Fruit fly (Drosophila melanogaster) whole organism, embryonic: ENCODE measurements around the gene CG7519.

ENCODE experiments used
- Ada2b ChIP-seq: fragments of 200-800 bp; sonication (Bioruptor generic); IDR thresholded peaks from 2 replicates; pipeline ENCODE4 v1.3.6; 2022; ENCODE audit warnings: missing biosample characterization, missing genetic modification characterization
- BtbVII ChIP-seq: fragments of 200-800 bp; sonication (Bioruptor generic); optimal IDR thresholded peaks from 3 replicates; lab custom pipeline; 2017; ENCODE audit warnings: missing biosample characterization, mild to moderate bottlenecking, missing genetic modification characterization
- CG10979 ChIP-seq: fragments of 200-800 bp; sonication (Bioruptor generic); optimal IDR thresholded peaks from 2 replicates; lab custom pipeline; 2018; ENCODE audit warnings: missing biosample characterization, mild to moderate bottlenecking, missing genetic modification characterization, moderate library complexity
- CG1602 ChIP-seq: fragments of 200-800 bp; sonication (Bioruptor generic); optimal IDR thresholded peaks from 3 replicates; lab custom pipeline; 2016; ENCODE audit warnings: missing biosample characterization, missing genetic modification characterization
- CG17328 ChIP-seq: fragments of 200-800 bp; sonication (Bioruptor generic); IDR thresholded peaks from 2 replicates; pipeline ENCODE4 v1.3.6; 2022; ENCODE audit warnings: missing biosample characterization, missing genetic modification characterization
- CG17912 ChIP-seq: fragments of 200-800 bp; sonication (Bioruptor generic); optimal IDR thresholded peaks from 2 replicates; lab custom pipeline; 2018; ENCODE audit warnings: missing biosample characterization, mild to moderate bottlenecking, missing genetic modification characterization
- CG2129 ChIP-seq: fragments of 200-800 bp; sonication (Bioruptor generic); IDR thresholded peaks from 2 replicates; pipeline ENCODE4 v1.3.6; 2022; ENCODE audit warnings: missing biosample characterization, missing genetic modification characterization; ENCODE audit not compliant: partially characterized antibody
- CG2199 ChIP-seq: fragments of 200-800 bp; sonication (Bioruptor generic); IDR thresholded peaks from 3 replicates; pipeline ENCODE4 v1.3.6; 2022; ENCODE audit warnings: missing biosample characterization, missing genetic modification characterization
- CG31441 ChIP-seq: fragments of 200-800 bp; sonication (Bioruptor generic); IDR thresholded peaks from 2 replicates; pipeline ENCODE4 v1.3.6; 2022; ENCODE audit warnings: missing biosample characterization, missing genetic modification characterization
- CG4282 ChIP-seq: fragments of 200-800 bp; sonication (Bioruptor generic); optimal IDR thresholded peaks from 2 replicates; lab custom pipeline; 2016; ENCODE audit warnings: missing biosample characterization, missing genetic modification characterization
- CG6791 ChIP-seq: fragments of 200-800 bp; sonication (Bioruptor generic); IDR thresholded peaks from 3 replicates; pipeline ENCODE4 v1.3.6; 2022; ENCODE audit warnings: missing biosample characterization, missing genetic modification characterization; ENCODE audit not compliant: partially characterized antibody
- CG8290 ChIP-seq, 3 experiments: fragments of 200-800 bp; sonication (Bioruptor generic); optimal IDR thresholded peaks; 2 replicates each; lab custom pipeline; 2016 to 2019; ENCODE audit warnings: missing biosample characterization in 3 of 3, missing genetic modification characterization in 3 of 3, mild to moderate bottlenecking in 2 of 3, moderate library complexity in 1 of 3
- CG8359 ChIP-seq: fragments of 200-800 bp; sonication (Bioruptor generic); optimal IDR thresholded peaks from 2 replicates; lab custom pipeline; 2017; ENCODE audit warnings: missing biosample characterization, mild to moderate bottlenecking, missing genetic modification characterization, borderline replicate concordance
- D ChIP-seq, 2 experiments: fragments of 200-800 bp in 1 of 2; fragments of >200 bp in 1 of 2; sonication (Bioruptor generic) in 1 of 2; optimal IDR thresholded peaks; 2 replicates in 1 of 2; 3 replicates in 1 of 2; lab custom pipeline; 2017; ENCODE audit warnings: mild to moderate bottlenecking in 1 of 2, missing biosample characterization in 1 of 2, missing genetic modification characterization in 1 of 2, missing genetic modification reagents in 1 of 2
- D19A ChIP-seq: fragments of 200-800 bp; optimal IDR thresholded peaks from 3 replicates; lab custom pipeline; 2019; ENCODE audit warnings: missing biosample characterization, mild to moderate bottlenecking, missing genetic modification characterization, moderate library complexity
- Elba2 ChIP-seq: fragments of 200-800 bp; sonication (Bioruptor generic); optimal IDR thresholded peaks from 3 replicates; lab custom pipeline; 2016; ENCODE audit warnings: missing biosample characterization, missing genetic modification characterization
- Hmr ChIP-seq: fragments of 200-800 bp; sonication (Bioruptor generic); optimal IDR thresholded peaks from 3 replicates; lab custom pipeline; 2017; ENCODE audit warnings: mild to moderate bottlenecking, missing biosample characterization, missing genetic modification reagents, missing genetic modification characterization
- Hr51 ChIP-seq, 2 experiments: fragments of 200-800 bp; sonication (Bioruptor generic); optimal IDR thresholded peaks; 2 replicates in 1 of 2; 3 replicates in 1 of 2; lab custom pipeline; 2016 to 2018; ENCODE audit warnings: missing biosample characterization in 2 of 2, missing genetic modification characterization in 2 of 2, mild to moderate bottlenecking in 1 of 2, moderate library complexity in 1 of 2
- Hr78 ChIP-seq, 2 experiments: fragments of 200-800 bp in 1 of 2; fragments of >200 bp in 1 of 2; sonication (Bioruptor generic) in 1 of 2; optimal IDR thresholded peaks; 2 replicates each; lab custom pipeline; 2017 to 2019; ENCODE audit warnings: missing biosample characterization in 2 of 2, missing genetic modification characterization in 2 of 2, mild to moderate bottlenecking in 1 of 2, moderate library complexity in 1 of 2
- MBD-R2 ChIP-seq: fragments of 200-800 bp; sonication (Bioruptor generic); IDR thresholded peaks from 2 replicates; pipeline ENCODE4 v1.3.6; 2022; ENCODE audit warnings: missing biosample characterization, missing genetic modification characterization
- NFAT ChIP-seq: fragments of 200-800 bp; sonication (Bioruptor generic); IDR thresholded peaks from 2 replicates; pipeline ENCODE4 v1.3.6; 2022; ENCODE audit warnings: missing biosample characterization, missing genetic modification characterization
- Pdp1 ChIP-seq, 2 experiments: fragments of 200-800 bp; sonication (Bioruptor generic); optimal IDR thresholded peaks; 3 replicates each; lab custom pipeline; 2016; ENCODE audit warnings: missing biosample characterization in 2 of 2, missing genetic modification characterization in 2 of 2, mild to moderate bottlenecking in 1 of 2, moderate library complexity in 1 of 2
- Rx ChIP-seq: fragments of 200-800 bp; sonication (Bioruptor generic); IDR thresholded peaks from 2 replicates; pipeline ENCODE4 v1.3.6; 2022; ENCODE audit warnings: missing biosample characterization, missing genetic modification characterization
- Six4 ChIP-seq: fragments of 200-800 bp; sonication (Bioruptor generic); optimal IDR thresholded peaks from 2 replicates; lab custom pipeline; 2016; ENCODE audit warnings: missing biosample characterization, missing genetic modification characterization
- Sox100B ChIP-seq: fragments of 200-800 bp; sonication (Bioruptor generic); optimal IDR thresholded peaks from 3 replicates; lab custom pipeline; 2018; ENCODE audit warnings: missing biosample characterization, mild to moderate bottlenecking, missing genetic modification characterization
- Sry-β ChIP-seq: fragments of 200-800 bp; sonication (Bioruptor generic); optimal IDR thresholded peaks from 2 replicates; lab custom pipeline; 2018; ENCODE audit warnings: missing biosample characterization, mild to moderate bottlenecking, missing genetic modification characterization, moderate library complexity
- Tbp ChIP-seq: fragments of >200 bp; optimal IDR thresholded peaks from 2 replicates; lab custom pipeline; 2018; ENCODE audit warnings: missing biosample characterization, missing genetic modification characterization
- ab ChIP-seq: fragments of 200-800 bp; sonication (Bioruptor generic); optimal IDR thresholded peaks from 2 replicates; lab custom pipeline; 2016; ENCODE audit warnings: missing biosample characterization, missing genetic modification characterization
- ac ChIP-seq: fragments of 200-800 bp; sonication (Bioruptor generic); optimal IDR thresholded peaks from 3 replicates; lab custom pipeline; 2017; ENCODE audit warnings: missing biosample characterization, mild to moderate bottlenecking, missing genetic modification characterization
- bowl ChIP-seq: fragments of 200-800 bp; sonication (Bioruptor generic); IDR thresholded peaks from 2 replicates; pipeline ENCODE4 v1.3.6; 2022; ENCODE audit warnings: missing biosample characterization, missing genetic modification characterization
- dan ChIP-seq: fragments of 200-800 bp; sonication (Bioruptor generic); IDR thresholded peaks from 2 replicates; pipeline ENCODE4 v1.3.6; 2022; ENCODE audit warnings: missing biosample characterization, missing genetic modification characterization
- esg ChIP-seq: fragments of 200-800 bp; sonication (Bioruptor generic); conservative IDR thresholded peaks from 2 replicates; pipeline ENCODE4 v1.3.6; 2022; ENCODE audit warnings: missing biosample characterization, missing genetic modification characterization
- ewg ChIP-seq: fragments of 200-800 bp; sonication (Bioruptor generic); optimal IDR thresholded peaks from 3 replicates; lab custom pipeline; 2017; ENCODE audit warnings: mild to moderate bottlenecking, missing biosample characterization, missing genetic modification reagents, missing genetic modification characterization
- fd64A ChIP-seq: fragments of 200-800 bp; sonication (Bioruptor generic); optimal IDR thresholded peaks from 3 replicates; lab custom pipeline; 2018; ENCODE audit warnings: missing biosample characterization, mild to moderate bottlenecking, missing genetic modification characterization
- fru ChIP-seq: fragments of >200 bp; optimal IDR thresholded peaks from 2 replicates; lab custom pipeline; 2017
- gcm ChIP-seq: fragments of 200-800 bp; sonication (Bioruptor generic); optimal IDR thresholded peaks from 2 replicates; lab custom pipeline; 2019; ENCODE audit warnings: missing biosample characterization, mild to moderate bottlenecking, missing genetic modification characterization, moderate library complexity
- gem ChIP-seq: fragments of 200-800 bp; sonication (Bioruptor generic); optimal IDR thresholded peaks from 2 replicates; lab custom pipeline; 2019; ENCODE audit warnings: missing biosample characterization, mild to moderate bottlenecking, missing genetic modification characterization, moderate library complexity
- gfzf ChIP-seq: fragments of 200-800 bp; sonication (Bioruptor generic); optimal IDR thresholded peaks from 2 replicates; lab custom pipeline; 2016; ENCODE audit warnings: missing biosample characterization, mild to moderate bottlenecking, missing genetic modification characterization, moderate library complexity
- hkb ChIP-seq, 2 experiments: fragments of 200-800 bp in 1 of 2; fragments of >200 bp in 1 of 2; sonication (Bioruptor generic) in 1 of 2; IDR thresholded peaks in 1 of 2; optimal IDR thresholded peaks in 1 of 2; 2 replicates each; pipeline versions ENCODE4 v1.3.6 to Lab custom; 2017 to 2022; ENCODE audit warnings: missing biosample characterization in 1 of 2, missing genetic modification characterization in 1 of 2
- lab ChIP-seq: fragments of 200-800 bp; sonication (Bioruptor generic); optimal IDR thresholded peaks from 3 replicates; lab custom pipeline; 2017; ENCODE audit warnings: missing biosample characterization, missing genetic modification characterization, mild to moderate bottlenecking, moderate library complexity, missing genetic modification reagents
- lola ChIP-seq, 3 experiments: fragments of >200 bp in 2 of 3; fragments of 200-800 bp in 1 of 3; sonication (Bioruptor generic) in 1 of 3; optimal IDR thresholded peaks; 2 replicates each; lab custom pipeline; 2017 to 2019; ENCODE audit warnings: missing biosample characterization in 3 of 3, missing genetic modification characterization in 3 of 3, mild to moderate bottlenecking in 1 of 3, moderate library complexity in 1 of 3
- nerfin-1 ChIP-seq: fragments of 200-800 bp; sonication (Bioruptor generic); optimal IDR thresholded peaks from 3 replicates; lab custom pipeline; 2019; ENCODE audit warnings: missing biosample characterization, mild to moderate bottlenecking, missing genetic modification characterization, moderate library complexity
- nmo ChIP-seq: fragments of 200-800 bp; sonication (Bioruptor generic); optimal IDR thresholded peaks from 2 replicates; lab custom pipeline; 2018; ENCODE audit warnings: missing biosample characterization, mild to moderate bottlenecking, missing genetic modification characterization, moderate library complexity
- row ChIP-seq: fragments of 200-800 bp; sonication (Bioruptor generic); IDR thresholded peaks from 3 replicates; pipeline ENCODE4 v1.3.6; 2022; ENCODE audit warnings: missing biosample characterization, missing genetic modification characterization
- sd ChIP-seq: fragments of 200-800 bp; sonication (Bioruptor generic); optimal IDR thresholded peaks from 3 replicates; lab custom pipeline; 2018; ENCODE audit warnings: missing biosample characterization, mild to moderate bottlenecking, missing genetic modification characterization, moderate library complexity
- yki ChIP-seq: fragments of >200 bp; optimal IDR thresholded peaks from 3 replicates; lab custom pipeline; 2018

CG7519 gene

DNA sequence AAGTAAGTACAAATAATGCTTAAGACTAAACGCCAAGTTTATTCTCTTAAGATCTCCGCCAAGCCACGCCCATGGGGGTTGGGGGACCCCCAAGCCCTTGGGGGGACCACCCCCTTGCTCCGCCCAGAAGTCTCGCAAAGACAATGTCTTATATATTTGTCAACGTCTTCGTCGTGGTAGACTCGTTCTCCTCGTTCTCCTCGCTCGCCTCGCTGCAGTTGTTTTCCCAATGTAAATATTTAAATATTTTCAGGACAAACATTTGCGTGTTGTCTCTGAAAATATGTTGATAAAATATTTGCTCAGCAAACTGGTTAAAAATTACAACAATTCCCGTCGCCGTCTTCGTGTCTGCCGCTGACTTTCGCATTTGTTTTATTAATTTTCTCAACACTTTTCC lies 28.6 kb upstream of the CG7519 start (continued):
- TF ChIP-seq esg (GFP tag; lab: Robert Waterston, UW) (no peak), Ada2b (GFP tag; lab: Robert Waterston, UW) (no peak), CG8290 (GFP tag; optimal IDR thresholded peaks at IDR 0.05; lab: Kevin White, UChicago) (peak; percentile 15), CG8290 (tag; optimal IDR thresholded peaks at IDR 0.05; lab: Kevin White, UChicago) (peak in 1 of 2 experiments; percentile 77), nerfin-1 (tag; lab: Kevin White, UChicago) (peak; percentile 87), Sry-β (GFP tag; lab: Kevin White, UChicago) (peak; percentile 63), fru (no peak), lab (GFP tag; lab: Kevin White, UChicago) (peak; percentile 55), ewg (peak; percentile 46), Six4 (GFP tag; lab: Kevin White, UChicago) (peak; percentile 9), NFAT (GFP tag; lab: Robert Waterston, UW) (no peak), gfzf (GFP tag; lab: Kevin White, UChicago) (no peak), CG6791 (GFP tag; lab: Robert Waterston, UW) (no peak), CG8359 (GFP tag; lab: Kevin White, UChicago) (peak; percentile 89), Hr51 (GFP tag; optimal IDR thresholded peaks at IDR 0.05; lab: Kevin White, UChicago) (peak in 1 of 2 experiments; percentile 57), hkb (optimal IDR thresholded peaks at IDR 0.05; lab: Kevin White, UChicago) (no peak), hkb (GFP tag; IDR thresholded peaks at IDR 0.05; lab: Robert Waterston, UW) (peak; percentile 54), D19A (tag; lab: Kevin White, UChicago) (peak; percentile 65), Rx (GFP tag; lab: Robert Waterston, UW) (peak; percentile 47; the same call in 1 of the 2 replicates), ab (GFP tag; lab: Kevin White, UChicago) (no peak), gcm (peak; percentile 75), yki (lab: Kevin White, UChicago) (no peak), BtbVII (GFP tag; lab: Kevin White, UChicago) (peak; percentile 66)

DNA sequence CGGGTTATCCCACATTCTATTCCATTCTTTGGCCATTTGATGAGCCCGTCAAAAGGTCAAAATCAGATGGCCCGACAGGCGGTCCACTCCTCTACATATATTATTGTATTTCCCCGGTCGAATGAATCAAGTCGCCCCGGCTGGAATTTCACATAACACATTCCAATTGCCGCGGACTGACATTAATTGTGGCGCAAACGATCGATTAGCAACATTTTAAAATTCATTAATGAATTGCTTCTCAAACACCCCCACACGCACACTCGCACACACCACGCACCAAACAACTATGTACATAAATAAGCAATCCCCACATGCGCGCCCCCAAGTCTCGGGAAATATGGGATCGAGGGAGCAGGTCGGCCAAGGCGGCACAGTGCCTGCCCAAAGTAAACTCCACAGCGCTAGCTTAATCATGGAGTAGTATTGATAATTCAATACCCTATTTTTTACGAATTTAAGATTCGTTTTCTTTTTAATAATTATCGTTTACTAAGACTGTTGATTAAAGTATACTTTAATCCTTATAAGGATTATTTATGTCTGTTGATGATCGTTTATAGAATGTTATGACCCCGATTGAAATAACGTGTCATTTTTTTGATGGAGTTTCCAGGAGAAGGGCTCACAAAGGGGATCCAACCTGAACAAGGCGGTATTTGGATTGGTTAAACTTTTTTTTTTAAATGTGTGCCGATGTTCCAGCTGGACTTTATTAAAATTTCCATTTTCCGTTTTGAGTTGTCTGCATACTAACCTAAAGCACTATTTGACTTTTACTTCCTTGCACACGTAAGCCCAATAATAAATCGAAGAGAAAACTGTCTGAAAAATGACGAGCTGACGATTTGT lies 27.4 kb upstream of the CG7519 start:
- TF ChIP-seq CG2129 (GFP tag; lab: Robert Waterston, UW) (no peak), gem (tag; lab: Kevin White, UChicago) (peak; percentile 17), CG1602 (GFP tag; lab: Kevin White, UChicago) (no peak), CG4282 (no peak), CG10979 (tag; lab: Kevin White, UChicago) (peak; percentile 31), bowl (GFP tag; lab: Robert Waterston, UW) (no peak), sd (tag; lab: Kevin White, UChicago) (peak; percentile 88), Hr78 (GFP tag; optimal IDR thresholded peaks at IDR 0.05; lab: Kevin White, UChicago) (peak in 1 of 2 experiments; percentile 33), nmo (GFP tag; lab: Kevin White, UChicago) (peak; percentile 33), fd64A (GFP tag; lab: Kevin White, UChicago) (peak; percentile 83), ac (GFP tag; lab: Kevin White, UChicago) (no peak), Sox100B (GFP tag; lab: Kevin White, UChicago) (peak; percentile 33), D (optimal IDR thresholded peaks at IDR 0.05; lab: Kevin White, UChicago) (no peak), D (GFP tag; optimal IDR thresholded peaks at IDR 0.05; lab: Kevin White, UChicago) (peak; percentile 17), CG31441 (GFP tag; lab: Robert Waterston, UW) (0 out of 2 replicates have a peak, but pooled peaks have one; percentile 20), CG17912 (GFP tag; lab: Kevin White, UChicago) (no peak), lola (GFP tag; optimal IDR thresholded peaks at IDR 0.05; lab: Kevin White, UChicago) (peak in 1 of 3 experiments; percentile 26), CG17328 (GFP tag; lab: Robert Waterston, UW) (no peak), Pdp1 (GFP tag; optimal IDR thresholded peaks at IDR 0.05; lab: Kevin White, UChicago) (peak in 1 of 2 experiments; percentile 2), Elba2 (GFP tag; lab: Kevin White, UChicago) (no peak), Hmr (GFP tag; lab: Kevin White, UChicago) (no peak), row (GFP tag; lab: Robert Waterston, UW) (0 out of 3 replicates have a peak, but pooled peaks have one; percentile 12), MBD-R2 (no peak), CG2199 (GFP tag; lab: Robert Waterston, UW) (0 out of 3 replicates have a peak, but pooled peaks have one; percentile 61), Tbp (GFP tag; lab: Kevin White, UChicago) (no peak), dan (GFP tag; lab: Robert Waterston, UW) (no peak)
